Fruit fly (Drosophila melanogaster) whole organism: ENCODE data around the gene pico.

ENCODE experiments used
- psq ChIP-seq: fragments of >200 bp; optimal IDR thresholded peaks from 2 replicates; lab custom pipeline; 2017
- usp ChIP-seq: fragments of >200 bp; optimal IDR thresholded peaks from 2 replicates; lab custom pipeline; 2017; ENCODE audit warnings: missing biosample characterization, missing genetic modification characterization, mixed read lengths

- no peak for TF ChIP-seq psq (lab: Kevin White, UChicago)
- no peak for TF ChIP-seq usp (GFP tag; lab: Kevin White, UChicago)
Measured at dm6 chrX:19892070-19892469, 40.2 kb upstream of the pico start.
